Worm (Caenorhabditis elegans) whole organism, L3 larva: Measurements from ENCODE around the gene Y22D7AR.14.

Experiments used
- R02D3.7 ChIP-seq: fragments of 150-350 bp; optimal IDR thresholded peaks from 2 replicates; lab custom pipeline; 2014; ENCODE audit warnings: missing biosample characterization, missing genetic modification characterization
- ZK546.5 ChIP-seq: sonication (generic microtip); optimal IDR thresholded peaks from 2 replicates; lab custom pipeline; 2017; ENCODE audit warnings: missing biosample characterization, missing genetic modification characterization
- aly-2 ChIP-seq: fragments of 150-350 bp; optimal IDR thresholded peaks from 2 replicates; lab custom pipeline; 2014; ENCODE audit warnings: missing biosample characterization, missing genetic modification characterization
- ama-1 ChIP-seq: fragments of 150-350 bp; optimal IDR thresholded peaks from 2 replicates; lab custom pipeline; 2018
- ceh-16 ChIP-seq: sonication (generic microtip); optimal IDR thresholded peaks from 2 replicates; lab custom pipeline; 2017; ENCODE audit warnings: missing biosample characterization, missing genetic modification characterization
- ceh-28 ChIP-seq: fragments of 150-350 bp; optimal IDR thresholded peaks from 2 replicates; lab custom pipeline; 2014; ENCODE audit warnings: missing biosample characterization, missing genetic modification reagents, missing genetic modification characterization
- ceh-82 ChIP-seq: fragments of 150-350 bp; optimal IDR thresholded peaks from 2 replicates; lab custom pipeline; 2014; ENCODE audit warnings: missing biosample characterization, missing genetic modification characterization
- egl-27 ChIP-seq: sonication (generic microtip); optimal IDR thresholded peaks from 4 replicates; lab custom pipeline; 2017; ENCODE audit warnings: missing biosample characterization, missing genetic modification reagents, missing genetic modification characterization
- egl-5 ChIP-seq: fragments of 150-350 bp; optimal IDR thresholded peaks from 2 replicates; lab custom pipeline; 2017; ENCODE audit warnings: missing biosample characterization, missing genetic modification reagents, missing genetic modification characterization, inconsistent platforms
- elt-1 ChIP-seq: fragments of 150-350 bp; optimal IDR thresholded peaks from 2 replicates; lab custom pipeline; 2014; ENCODE audit warnings: missing biosample characterization, missing genetic modification characterization
- elt-2 ChIP-seq: sonication (generic microtip); optimal IDR thresholded peaks from 2 replicates; lab custom pipeline; 2016; ENCODE audit warnings: missing genetic modification reagents, mild to moderate bottlenecking, missing genetic modification characterization, missing compliant biosample characterization
- elt-3 ChIP-seq, 3 experiments: fragments of 150-350 bp in 1 of 3; sonication (generic microtip) in 2 of 3; optimal IDR thresholded peaks; 2 replicates in 2 of 3; 4 replicates in 1 of 3; lab custom pipeline; 2014 to 2017; ENCODE audit warnings: missing biosample characterization in 3 of 3, missing genetic modification characterization in 3 of 3
- eor-1 ChIP-seq, 2 experiments: fragments of 150-350 bp; optimal IDR thresholded peaks; 2 replicates each; lab custom pipeline; 2014 to 2018; ENCODE audit warnings: missing biosample characterization in 2 of 2, missing genetic modification characterization in 2 of 2
- fkh-10 ChIP-seq: sonication (generic microtip); optimal IDR thresholded peaks from 2 replicates; lab custom pipeline; 2017; ENCODE audit warnings: missing biosample characterization, missing genetic modification reagents, missing genetic modification characterization
- fos-1 ChIP-seq: fragments of 150-350 bp; optimal IDR thresholded peaks from 2 replicates; lab custom pipeline; 2014; ENCODE audit warnings: missing biosample characterization, missing genetic modification characterization
- hmg-11 ChIP-seq: sonication (generic microtip); optimal IDR thresholded peaks from 2 replicates; lab custom pipeline; 2016; ENCODE audit warnings: missing genetic modification characterization, missing compliant biosample characterization
- lin-15B ChIP-seq: fragments of 150-350 bp; optimal IDR thresholded peaks from 2 replicates; lab custom pipeline; 2014; ENCODE audit warnings: missing biosample characterization, missing genetic modification characterization
- lsy-12 ChIP-seq: sonication (generic microtip); optimal IDR thresholded peaks from 2 replicates; lab custom pipeline; 2016; ENCODE audit warnings: mild to moderate bottlenecking, missing genetic modification characterization, missing compliant biosample characterization
- mml-1 ChIP-seq: fragments of 150-350 bp; sonication (generic microtip); optimal IDR thresholded peaks from 3 replicates; lab custom pipeline; 2014; ENCODE audit warnings: missing biosample characterization, missing genetic modification characterization
- nfya-1 ChIP-seq: sonication (generic microtip); optimal IDR thresholded peaks from 2 replicates; lab custom pipeline; 2017; ENCODE audit warnings: missing genetic modification characterization, mild to moderate bottlenecking, missing compliant biosample characterization, antibody characterized with exemption, moderate library complexity; ENCODE audit not compliant: insufficient read depth
- nhr-11 ChIP-seq: fragments of 150-350 bp; optimal IDR thresholded peaks from 2 replicates; lab custom pipeline; 2014; ENCODE audit warnings: missing biosample characterization, missing genetic modification characterization
- nhr-12 ChIP-seq: fragments of 150-350 bp; optimal IDR thresholded peaks from 2 replicates; lab custom pipeline; 2014; ENCODE audit warnings: missing biosample characterization, missing genetic modification characterization
- nhr-23 ChIP-seq: fragments of 150-350 bp; optimal IDR thresholded peaks from 2 replicates; lab custom pipeline; 2014; ENCODE audit warnings: missing biosample characterization, missing genetic modification reagents, missing genetic modification characterization
- nhr-237 ChIP-seq: fragments of 150-350 bp; optimal IDR thresholded peaks from 2 replicates; lab custom pipeline; 2014; ENCODE audit warnings: missing biosample characterization, missing genetic modification characterization
- nhr-25 ChIP-seq: sonication (generic microtip); optimal IDR thresholded peaks from 2 replicates; lab custom pipeline; 2017; ENCODE audit warnings: missing biosample characterization, missing genetic modification characterization
- nhr-28 ChIP-seq: fragments of 150-350 bp; optimal IDR thresholded peaks from 2 replicates; lab custom pipeline; 2014; ENCODE audit warnings: missing biosample characterization, missing genetic modification characterization
- nhr-43 ChIP-seq: sonication (generic microtip); optimal IDR thresholded peaks from 2 replicates; lab custom pipeline; 2016; ENCODE audit warnings: mild to moderate bottlenecking, missing genetic modification characterization, missing compliant biosample characterization; ENCODE audit not compliant: poor library complexity, severe bottlenecking
- nhr-67 ChIP-seq: fragments of 150-350 bp; optimal IDR thresholded peaks from 2 replicates; lab custom pipeline; 2014; ENCODE audit warnings: missing biosample characterization, missing genetic modification characterization
- nhr-76 ChIP-seq: fragments of 150-350 bp; sonication (generic microtip); optimal IDR thresholded peaks from 5 replicates; lab custom pipeline; 2014; ENCODE audit warnings: missing biosample characterization, missing genetic modification characterization
- pha-4 ChIP-seq: fragments of 150-350 bp; optimal IDR thresholded peaks from 2 replicates; lab custom pipeline; 2014; ENCODE audit warnings: missing biosample characterization, missing genetic modification reagents, missing genetic modification characterization
- pqm-1 ChIP-seq: fragments of 150-350 bp; optimal IDR thresholded peaks from 2 replicates; lab custom pipeline; 2017; ENCODE audit warnings: missing biosample characterization, missing genetic modification characterization, inconsistent platforms
- sea-2 ChIP-seq: fragments of 150-350 bp; sonication (generic microtip); optimal IDR thresholded peaks from 4 replicates; lab custom pipeline; 2014; ENCODE audit warnings: missing biosample characterization, missing genetic modification reagents, missing genetic modification characterization
- skn-1 ChIP-seq: fragments of 150-350 bp; optimal IDR thresholded peaks from 2 replicates; lab custom pipeline; 2014; ENCODE audit warnings: missing biosample characterization, missing genetic modification characterization
- snpc-4 ChIP-seq: fragments of 150-350 bp; optimal IDR thresholded peaks from 2 replicates; lab custom pipeline; 2014; ENCODE audit warnings: missing biosample characterization, missing genetic modification characterization
- tbx-2 ChIP-seq: sonication (generic microtip); optimal IDR thresholded peaks from 2 replicates; lab custom pipeline; 2016; ENCODE audit warnings: mild to moderate bottlenecking, missing genetic modification characterization, missing compliant biosample characterization
- unc-62 ChIP-seq: fragments of 150-350 bp; sonication (generic microtip); optimal IDR thresholded peaks from 4 replicates; lab custom pipeline; 2014; ENCODE audit warnings: missing biosample characterization, missing genetic modification reagents, missing genetic modification characterization
- zag-1 ChIP-seq: fragments of 150-350 bp; optimal IDR thresholded peaks from 2 replicates; lab custom pipeline; 2014; ENCODE audit warnings: missing biosample characterization, missing genetic modification characterization
- ztf-11 ChIP-seq: fragments of 150-350 bp; optimal IDR thresholded peaks from 2 replicates; lab custom pipeline; 2014; ENCODE audit warnings: missing biosample characterization, missing genetic modification characterization
- ztf-4 ChIP-seq: fragments of 150-350 bp; optimal IDR thresholded peaks from 2 replicates; lab custom pipeline; 2014; ENCODE audit warnings: missing biosample characterization, missing genetic modification characterization

Y22D7AR.14 gene

ce11 chrIII:1661031-1661430 lies 28.8 kb downstream of the Y22D7AR.14 start:
- no peak for TF ChIP-seq nhr-76 (tag; lab: Kevin White, UChicago)
- TF ChIP-seq skn-1 (tag; lab: Kevin White, UChicago) = peak; percentile 9
- TF ChIP-seq sea-2 (GFP tag; lab: Kevin White, UChicago) = no peak
- TF ChIP-seq fos-1 (tag; lab: Kevin White, UChicago) = no peak
- TF ChIP-seq nhr-237 (tag; lab: Kevin White, UChicago) = no peak
- TF ChIP-seq elt-1 (tag; lab: Kevin White, UChicago) = no peak
- TF ChIP-seq pha-4 = peak; percentile 23
- TF ChIP-seq pqm-1 = peak; percentile 32
- peak; percentile 65 for TF ChIP-seq elt-2 (tag; lab: Kevin White, UChicago)

ce11 chrIII:1659763-1660162 lies 30.1 kb downstream of the Y22D7AR.14 start, which contains the start of gene Y22D7AL.15:
Gene Y22D7AL.15, minus strand, starts transcription at chrIII:1659863.
- no peak for TF ChIP-seq nhr-43
- TF ChIP-seq hmg-11 = no peak
- TF ChIP-seq nhr-12 = no peak
- TF ChIP-seq aly-2 (tag; lab: Kevin White, UChicago) = no peak
- TF ChIP-seq nhr-23 (tag; lab: Kevin White, UChicago) = no peak
- no peak for TF ChIP-seq zag-1 (tag; lab: Kevin White, UChicago)
- TF ChIP-seq ceh-82 (tag; lab: Kevin White, UChicago) = no peak
- TF ChIP-seq egl-27 = no peak
- TF ChIP-seq nhr-76 (tag; lab: Kevin White, UChicago) = no peak
- TF ChIP-seq snpc-4 (tag; lab: Kevin White, UChicago) = no peak
- no peak for TF ChIP-seq mml-1 (tag; lab: Kevin White, UChicago)
- TF ChIP-seq nfya-1 (tag; lab: Kevin White, UChicago) = no peak
- no peak for TF ChIP-seq fkh-10 (GFP tag; lab: Kevin White, UChicago)
- TF ChIP-seq nhr-11 (tag; lab: Kevin White, UChicago) = no peak
- TF ChIP-seq lsy-12 = no peak
- no peak for TF ChIP-seq ceh-16 (tag; lab: Kevin White, UChicago)
- no peak for TF ChIP-seq elt-1 (tag; lab: Kevin White, UChicago)
- no peak for TF ChIP-seq tbx-2
- TF ChIP-seq nhr-237 (tag; lab: Kevin White, UChicago) = no peak
- no peak for TF ChIP-seq unc-62 (GFP tag; lab: Kevin White, UChicago)

- TF ChIP-seq fkh-10 (GFP tag; lab: Kevin White, UChicago) (no peak), ceh-28 (tag; lab: Kevin White, UChicago) (no peak), pha-4 (no peak), nhr-76 (tag; lab: Kevin White, UChicago) (no peak), nhr-237 (tag; lab: Kevin White, UChicago) (no peak), snpc-4 (tag; lab: Kevin White, UChicago) (no peak), ZK546.5 (tag; lab: Kevin White, UChicago) (no peak), egl-5 (tag; lab: Kevin White, UChicago) (no peak), elt-3 (tag; optimal IDR thresholded peaks at IDR 0.05; lab: Kevin White, UChicago) (no peak)
These were observed 32.4 kb downstream of the Y22D7AR.14 start, which contains the start of gene cht-4 for ce11 chrIII:1657380-1657779. Gene cht-4, minus strand, starts transcription at chrIII:1657480.

ce11 chrIII:1652925-1653324 lies 36.9 kb downstream of the Y22D7AR.14 start:
- TF ChIP-seq lsy-12 (no peak), ceh-28 (tag; lab: Kevin White, UChicago) (no peak), pha-4 (no peak), hmg-11 (no peak), egl-5 (tag; lab: Kevin White, UChicago) (no peak), unc-62 (GFP tag; lab: Kevin White, UChicago) (no peak), zag-1 (tag; lab: Kevin White, UChicago) (no peak), nfya-1 (tag; lab: Kevin White, UChicago) (no peak), nhr-28 (tag; lab: Kevin White, UChicago) (no peak)

DNA sequence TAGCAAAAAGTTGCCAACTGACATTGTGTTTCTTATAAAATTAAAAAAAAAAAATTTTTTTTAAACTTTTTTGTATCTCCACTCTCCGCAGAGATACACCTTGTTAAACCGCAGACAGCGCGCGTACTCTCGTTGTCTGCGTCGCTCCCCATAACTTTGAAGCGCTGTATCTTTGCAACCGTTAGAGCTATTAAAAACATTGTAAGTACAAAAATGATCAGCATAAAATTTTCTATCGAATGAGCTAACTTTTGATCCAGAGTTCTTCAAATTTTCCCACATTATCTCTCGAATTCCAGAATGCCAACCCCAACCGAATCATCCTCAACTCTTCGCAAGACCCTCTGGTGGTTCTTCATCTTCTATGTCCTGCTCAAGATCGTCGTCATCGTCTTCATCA lies 37.6 kb downstream of the Y22D7AR.14 start, which contains the start of gene Y22D7AL.1:
Y22D7AL.1 (plus strand) TSS at position 301 of the 400 bp plus-strand sequence.
- TF ChIP-seq ama-1 (lab: Kevin White, UChicago) (no peak), nhr-67 (tag; lab: Kevin White, UChicago) (no peak), ztf-4 (tag; lab: Kevin White, UChicago) (no peak), ceh-28 (tag; lab: Kevin White, UChicago) (no peak), sea-2 (GFP tag; lab: Kevin White, UChicago) (no peak), lin-15B (no peak), R02D3.7 (tag; lab: Kevin White, UChicago) (no peak), nhr-25 (tag; lab: Kevin White, UChicago) (no peak), eor-1 (tag; optimal IDR thresholded peaks at IDR 0.05; lab: Kevin White, UChicago) (no peak), ztf-11 (tag; lab: Kevin White, UChicago) (no peak)
